Worm (Caenorhabditis elegans): Measurements from ENCODE around the gene C18F10.7.

- TF ChIP-seq ztf-11 (tag; optimal IDR thresholded peaks at IDR 0.05), result no peak
- no peak for TF ChIP-seq lin-39 (tag; optimal IDR thresholded peaks at IDR 0.05)
- TF ChIP-seq nhr-12 (tag; optimal IDR thresholded peaks at IDR 0.05), result no peak
- TF ChIP-seq aly-2 (tag; optimal IDR thresholded peaks at IDR 0.05), result no peak
- TF ChIP-seq elt-3 (tag; optimal IDR thresholded peaks at IDR 0.05), result no peak
- no peak for TF ChIP-seq ceh-82 (tag; optimal IDR thresholded peaks at IDR 0.05)
- no peak for TF ChIP-seq nfya-1 (tag; optimal IDR thresholded peaks at IDR 0.05; ENCODE audit: insufficient read depth)
- no peak for TF ChIP-seq pqm-1 (tag; optimal IDR thresholded peaks at IDR 0.05)
Measured at ce11 chrIII:6230870-6231269, 47.3 kb downstream of the C18F10.7 start, which contains the start of gene esyt-2.
